Fruit fly (Drosophila melanogaster) whole organism, embryonic: ENCODE results near the gene fiz.

Experiments used
- Adf1 ChIP-seq: fragments of 200-800 bp; sonication (Bioruptor generic); IDR thresholded peaks from 2 replicates; pipeline ENCODE4 v1.3.6; 2022; ENCODE audit warnings: missing biosample characterization, missing genetic modification characterization
- CG1024 ChIP-seq: fragments of 200-800 bp; sonication (Bioruptor generic); IDR thresholded peaks from 2 replicates; pipeline ENCODE4 v1.3.6; 2022; ENCODE audit warnings: missing biosample characterization, missing genetic modification characterization
- CG12744 ChIP-seq: fragments of 200-800 bp; sonication (Bioruptor generic); optimal IDR thresholded peaks from 2 replicates; lab custom pipeline; 2016; ENCODE audit warnings: missing biosample characterization, missing genetic modification characterization
- CG13894 ChIP-seq: fragments of 200-800 bp; sonication (Bioruptor generic); optimal IDR thresholded peaks from 3 replicates; lab custom pipeline; 2018; ENCODE audit warnings: missing biosample characterization, mild to moderate bottlenecking, missing genetic modification characterization, moderate library complexity
- CG17186 ChIP-seq: fragments of 200-800 bp; sonication (Bioruptor generic); optimal IDR thresholded peaks from 3 replicates; lab custom pipeline; 2017; ENCODE audit warnings: missing biosample characterization, missing genetic modification reagents, missing genetic modification characterization
- CG17359 ChIP-seq: fragments of 200-800 bp; sonication (Bioruptor generic); optimal IDR thresholded peaks from 3 replicates; lab custom pipeline; 2018; ENCODE audit warnings: missing biosample characterization, mild to moderate bottlenecking, missing genetic modification characterization, moderate library complexity
- CG17385 ChIP-seq: fragments of 200-800 bp; sonication (Bioruptor generic); optimal IDR thresholded peaks from 3 replicates; lab custom pipeline; 2018; ENCODE audit warnings: missing biosample characterization, mild to moderate bottlenecking, missing genetic modification characterization
- CG2199 ChIP-seq: fragments of 200-800 bp; sonication (Bioruptor generic); IDR thresholded peaks from 3 replicates; pipeline ENCODE4 v1.3.6; 2022; ENCODE audit warnings: missing biosample characterization, missing genetic modification characterization
- CG31365 ChIP-seq: fragments of 200-800 bp; sonication (Bioruptor generic); optimal IDR thresholded peaks from 2 replicates; lab custom pipeline; 2018; ENCODE audit warnings: missing biosample characterization, mild to moderate bottlenecking, missing genetic modification characterization
- CG32772 ChIP-seq: fragments of 200-800 bp; sonication (Bioruptor generic); IDR thresholded peaks from 2 replicates; pipeline ENCODE4 v1.3.6; 2022; ENCODE audit warnings: missing biosample characterization, missing genetic modification characterization
- CG3838 ChIP-seq: fragments of 200-800 bp; sonication (Bioruptor generic); optimal IDR thresholded peaks from 3 replicates; lab custom pipeline; 2016; ENCODE audit warnings: missing biosample characterization, missing genetic modification characterization
- CG4820 ChIP-seq: fragments of 200-800 bp; sonication (Bioruptor generic); optimal IDR thresholded peaks from 3 replicates; lab custom pipeline; 2016; ENCODE audit warnings: missing biosample characterization, missing genetic modification characterization
- CG6175 ChIP-seq: fragments of 200-800 bp; sonication (Bioruptor generic); IDR thresholded peaks from 3 replicates; pipeline ENCODE4 v1.3.6; 2022; ENCODE audit warnings: missing biosample characterization, missing genetic modification characterization
- CG7745 ChIP-seq: fragments of 200-800 bp; sonication (Bioruptor generic); optimal IDR thresholded peaks from 2 replicates; lab custom pipeline; 2018; ENCODE audit warnings: missing biosample characterization, mild to moderate bottlenecking, missing genetic modification characterization, moderate library complexity
- CG8089 ChIP-seq: fragments of 200-800 bp; sonication (Bioruptor generic); optimal IDR thresholded peaks from 3 replicates; lab custom pipeline; 2016; ENCODE audit warnings: missing biosample characterization, missing genetic modification characterization
- CG8281 ChIP-seq: fragments of 200-800 bp; sonication (Bioruptor generic); optimal IDR thresholded peaks from 2 replicates; lab custom pipeline; 2018; ENCODE audit warnings: missing biosample characterization, mild to moderate bottlenecking, missing genetic modification characterization, moderate library complexity
- CG8944 ChIP-seq: fragments of 200-800 bp; sonication (Bioruptor generic); optimal IDR thresholded peaks from 3 replicates; lab custom pipeline; 2016; ENCODE audit warnings: missing biosample characterization, missing genetic modification characterization
- CG9876 ChIP-seq: fragments of 200-800 bp; sonication (Bioruptor generic); optimal IDR thresholded peaks from 2 replicates; lab custom pipeline; 2016; ENCODE audit warnings: missing biosample characterization, missing genetic modification characterization
- CTCF ChIP-seq: fragments of 200-800 bp; sonication (Bioruptor generic); optimal IDR thresholded peaks from 2 replicates; lab custom pipeline; 2017; ENCODE audit warnings: missing biosample characterization, mild to moderate bottlenecking, missing genetic modification characterization, moderate library complexity
- D ChIP-seq, 2 experiments: fragments of 200-800 bp in 1 of 2; fragments of >200 bp in 1 of 2; sonication (Bioruptor generic) in 1 of 2; optimal IDR thresholded peaks; 2 replicates in 1 of 2; 3 replicates in 1 of 2; lab custom pipeline; 2017; ENCODE audit warnings: mild to moderate bottlenecking in 1 of 2, missing biosample characterization in 1 of 2, missing genetic modification characterization in 1 of 2, missing genetic modification reagents in 1 of 2
- E2f1 ChIP-seq: fragments of 200-800 bp; sonication (Bioruptor generic); IDR thresholded peaks from 2 replicates; pipeline ENCODE4 v1.3.6; 2022; ENCODE audit warnings: missing biosample characterization, missing genetic modification characterization
- Ets65A ChIP-seq: fragments of 200-800 bp; sonication (Bioruptor generic); peaks from one replicate; lab custom pipeline; 2016; ENCODE audit warnings: missing biosample characterization, missing genetic modification characterization
- HLH3B ChIP-seq: fragments of 200-800 bp; sonication (Bioruptor generic); IDR thresholded peaks from 2 replicates; pipeline ENCODE4 v1.3.6; 2022; ENCODE audit warnings: missing biosample characterization, missing genetic modification characterization
- Hr78 ChIP-seq, 2 experiments: fragments of 200-800 bp in 1 of 2; fragments of >200 bp in 1 of 2; sonication (Bioruptor generic) in 1 of 2; optimal IDR thresholded peaks; 2 replicates each; lab custom pipeline; 2017 to 2019; ENCODE audit warnings: missing biosample characterization in 2 of 2, missing genetic modification characterization in 2 of 2, mild to moderate bottlenecking in 1 of 2, moderate library complexity in 1 of 2
- Max ChIP-seq: fragments of 200-800 bp; sonication (Bioruptor generic); optimal IDR thresholded peaks from 2 replicates; lab custom pipeline; 2016; ENCODE audit warnings: missing biosample characterization, mild to moderate bottlenecking, missing genetic modification characterization
- Poxn ChIP-seq: fragments of 200-800 bp; sonication (Bioruptor generic); IDR thresholded peaks from 2 replicates; pipeline ENCODE4 v1.3.6; 2022; ENCODE audit warnings: missing biosample characterization, missing genetic modification characterization
- Side ChIP-seq: fragments of 200-800 bp; sonication (Bioruptor generic); optimal IDR thresholded peaks from 2 replicates; lab custom pipeline; 2016; ENCODE audit warnings: missing biosample characterization, missing genetic modification characterization
- Taf1 ChIP-seq: fragments of 200-800 bp; sonication (Bioruptor generic); IDR thresholded peaks from 2 replicates; pipeline ENCODE4 v1.3.6; 2022; ENCODE audit warnings: missing biosample characterization, missing genetic modification characterization
- abd-A ChIP-seq: fragments of 200-800 bp; sonication (Bioruptor generic); optimal IDR thresholded peaks from 3 replicates; lab custom pipeline; 2019; ENCODE audit warnings: missing biosample characterization, mild to moderate bottlenecking, missing genetic modification characterization, moderate library complexity
- ase ChIP-seq: fragments of 200-800 bp; sonication (Bioruptor generic); IDR thresholded peaks from 3 replicates; pipeline ENCODE4 v1.3.6; 2022; ENCODE audit warnings: missing biosample characterization, missing genetic modification characterization
- bigmax ChIP-seq: fragments of 200-800 bp; sonication (Bioruptor generic); optimal IDR thresholded peaks from 2 replicates; lab custom pipeline; 2018; ENCODE audit warnings: missing biosample characterization, mild to moderate bottlenecking, missing genetic modification characterization
- cg ChIP-seq: fragments of 200-800 bp; sonication (Bioruptor generic); optimal IDR thresholded peaks from 3 replicates; lab custom pipeline; 2019; ENCODE audit warnings: missing biosample characterization, mild to moderate bottlenecking, missing genetic modification characterization, moderate library complexity
- crc ChIP-seq: fragments of 200-800 bp; sonication (Bioruptor generic); optimal IDR thresholded peaks from 2 replicates; lab custom pipeline; 2016; ENCODE audit warnings: missing biosample characterization, missing genetic modification characterization
- crp ChIP-seq, 2 experiments: fragments of 200-800 bp; sonication (Bioruptor generic); optimal IDR thresholded peaks; 2 replicates in 1 of 2; 3 replicates in 1 of 2; lab custom pipeline; 2017; ENCODE audit warnings: missing biosample characterization in 2 of 2, missing genetic modification characterization in 2 of 2, mild to moderate bottlenecking in 1 of 2, moderate library complexity in 1 of 2
- dati ChIP-seq: fragments of 200-800 bp; sonication (Bioruptor generic); IDR thresholded peaks from 2 replicates; pipeline ENCODE4 v1.3.6; 2022; ENCODE audit warnings: missing biosample characterization, missing genetic modification characterization
- disco-r ChIP-seq: fragments of 200-800 bp; sonication (Bioruptor generic); optimal IDR thresholded peaks from 2 replicates; lab custom pipeline; 2016; ENCODE audit warnings: missing biosample characterization, missing genetic modification characterization
- exex ChIP-seq: fragments of 200-800 bp; sonication (Bioruptor generic); optimal IDR thresholded peaks from 4 replicates; lab custom pipeline; 2018; ENCODE audit warnings: missing biosample characterization, mild to moderate bottlenecking, missing genetic modification characterization, moderate library complexity
- lbe ChIP-seq: fragments of 200-800 bp; sonication (Bioruptor generic); optimal IDR thresholded peaks from 2 replicates; lab custom pipeline; 2016; ENCODE audit warnings: missing biosample characterization, mild to moderate bottlenecking, missing genetic modification characterization
- lilli ChIP-seq: fragments of 200-800 bp; sonication (Bioruptor generic); optimal IDR thresholded peaks from 3 replicates; lab custom pipeline; 2016; ENCODE audit warnings: missing biosample characterization, missing genetic modification characterization
- lmd ChIP-seq: fragments of 200-800 bp; sonication (Bioruptor generic); IDR thresholded peaks from 2 replicates; pipeline ENCODE4 v1.3.6; 2022; ENCODE audit warnings: missing biosample characterization, missing genetic modification characterization
- lov ChIP-seq, 2 experiments: fragments of 200-800 bp in 1 of 2; fragments of >200 bp in 1 of 2; sonication (Bioruptor generic) in 1 of 2; IDR thresholded peaks in 1 of 2; optimal IDR thresholded peaks in 1 of 2; 2 replicates in 1 of 2; 3 replicates in 1 of 2; pipeline versions ENCODE4 v1.3.6 to Lab custom; 2017 to 2022; ENCODE audit warnings: missing biosample characterization in 1 of 2, missing genetic modification characterization in 1 of 2
- nerfin-2 ChIP-seq: fragments of 200-800 bp; sonication (Bioruptor generic); IDR thresholded peaks from 2 replicates; pipeline ENCODE4 v1.3.6; 2022; ENCODE audit warnings: missing biosample characterization, missing genetic modification characterization; ENCODE audit not compliant: partially characterized antibody
- nom ChIP-seq: fragments of 200-800 bp; sonication (Bioruptor generic); optimal IDR thresholded peaks from 2 replicates; lab custom pipeline; 2017; ENCODE audit warnings: missing biosample characterization, missing genetic modification characterization, mild to moderate bottlenecking, moderate library complexity, missing genetic modification reagents
- oc ChIP-seq: fragments of 200-800 bp; sonication (Bioruptor generic); optimal IDR thresholded peaks from 2 replicates; lab custom pipeline; 2018; ENCODE audit warnings: missing biosample characterization, mild to moderate bottlenecking, missing genetic modification characterization, moderate library complexity
- p53 ChIP-seq: fragments of 200-800 bp; sonication (Bioruptor generic); optimal IDR thresholded peaks from 2 replicates; lab custom pipeline; 2016; ENCODE audit warnings: missing biosample characterization, missing genetic modification characterization
- pita ChIP-seq: fragments of 200-800 bp; sonication (Bioruptor generic); optimal IDR thresholded peaks from 2 replicates; lab custom pipeline; 2017; ENCODE audit warnings: missing biosample characterization, mild to moderate bottlenecking, missing genetic modification characterization
- rib ChIP-seq: fragments of 200-800 bp; sonication (Bioruptor generic); IDR thresholded peaks from 2 replicates; pipeline ENCODE4 v1.3.6; 2022; ENCODE audit warnings: missing biosample characterization, missing genetic modification characterization
- sens ChIP-seq: fragments of 200-800 bp; sonication (Bioruptor generic); peaks from one replicate; lab custom pipeline; 2016; ENCODE audit warnings: missing biosample characterization, missing genetic modification characterization
- so ChIP-seq: fragments of 200-800 bp; sonication (Bioruptor generic); IDR thresholded peaks from 3 replicates; pipeline ENCODE4 v1.3.6; 2022; ENCODE audit warnings: missing biosample characterization, missing genetic modification characterization
- vnd ChIP-seq: fragments of 200-800 bp; sonication (Bioruptor generic); IDR thresholded peaks from 3 replicates; pipeline ENCODE4 v1.3.6; 2022; ENCODE audit warnings: missing biosample characterization, missing genetic modification characterization; ENCODE audit not compliant: partially characterized antibody

The fiz gene

dm6 chrX:14947399-14947798 lies 37.9 kb upstream of the fiz start (continued):
- TF ChIP-seq D (optimal IDR thresholded peaks at IDR 0.05; lab: Kevin White, UChicago) (no peak), D (GFP tag; optimal IDR thresholded peaks at IDR 0.05; lab: Kevin White, UChicago) (no peak), CG12744 (GFP tag; lab: Kevin White, UChicago) (no peak), HLH3B (GFP tag; lab: Robert Waterston, UW) (peak; percentile 60; the same call in 1 of the 2 replicates), Hr78 (GFP tag; optimal IDR thresholded peaks at IDR 0.05; lab: Kevin White, UChicago) (peak in 1 of 2 experiments; percentile 87), dati (GFP tag; lab: Robert Waterston, UW) (no peak), CTCF (GFP tag; lab: Kevin White, UChicago) (peak; percentile 62), cg (no peak), p53 (GFP tag; lab: Kevin White, UChicago) (no peak), Side (GFP tag; lab: Kevin White, UChicago) (peak; percentile 0), CG6175 (GFP tag; lab: Robert Waterston, UW) (peak; percentile 58; the same call in 1 of the 3 replicates), disco-r (GFP tag; lab: Kevin White, UChicago) (no peak), lmd (GFP tag; lab: Robert Waterston, UW) (no peak), lbe (no peak), CG8944 (GFP tag; lab: Kevin White, UChicago) (no peak), CG7745 (no peak), crp (GFP tag; optimal IDR thresholded peaks at IDR 0.05; lab: Kevin White, UChicago) (no peak), CG1024 (GFP tag; lab: Robert Waterston, UW) (peak; percentile 10; the same call in 1 of the 2 replicates), CG13894 (peak; percentile 16), CG31365 (peak; percentile 34), crc (no peak), ase (peak; percentile 65; the same call in 2 of the 3 replicates), CG8089 (GFP tag; lab: Kevin White, UChicago) (no peak), Max (GFP tag; lab: Kevin White, UChicago) (no peak), sens (GFP tag; lab: Kevin White, UChicago) (peak; percentile 81), CG4820 (no peak), Poxn (GFP tag; lab: Robert Waterston, UW) (no peak), CG17359 (peak; percentile 22), oc (tag; lab: Kevin White, UChicago) (no peak), exex (no peak), E2f1 (GFP tag; lab: Robert Waterston, UW) (no peak), CG8281 (peak; percentile 24), lov (optimal IDR thresholded peaks at IDR 0.05; lab: Kevin White, UChicago) (no peak), lov (GFP tag; IDR thresholded peaks at IDR 0.05; lab: Robert Waterston, UW) (peak; percentile 67; the same call in 1 of the 3 replicates), Taf1 (GFP tag; lab: Robert Waterston, UW) (no peak; the same call in 1 of the 2 replicates), abd-A (tag; lab: Kevin White, UChicago) (no peak), CG17385 (GFP tag; lab: Kevin White, UChicago) (peak; percentile 26), CG2199 (peak; percentile 43; the same call in 1 of the 3 replicates), pita (GFP tag; lab: Kevin White, UChicago) (no peak), so (GFP tag; lab: Robert Waterston, UW) (peak; percentile 78; the same call in 2 of the 3 replicates), vnd (GFP tag; lab: Robert Waterston, UW) (no peak), CG32772 (GFP tag; lab: Robert Waterston, UW) (no peak), bigmax (no peak), lilli (GFP tag; lab: Kevin White, UChicago) (peak; percentile 2), CG17186 (GFP tag; lab: Kevin White, UChicago) (no peak), nerfin-2 (GFP tag; lab: Robert Waterston, UW) (no peak), Adf1 (peak; percentile 55; the same call in 1 of the 2 replicates), nom (GFP tag; lab: Kevin White, UChicago) (peak; percentile 100), rib (peak; percentile 47; the same call in 1 of the 2 replicates), CG3838 (GFP tag; lab: Kevin White, UChicago) (no peak), CG9876 (GFP tag; lab: Kevin White, UChicago) (no peak), Ets65A (GFP tag; lab: Kevin White, UChicago) (no peak)
